Worm (Caenorhabditis elegans) whole organism, L4/young adult: ENCODE results near the gene Y17G7B.20.

ENCODE experiments used
- W03F9.2 ChIP-seq: fragments of 150-350 bp; optimal IDR thresholded peaks from 2 replicates; lab custom pipeline; 2014; ENCODE audit warnings: missing biosample characterization, missing genetic modification characterization
- dao-5 ChIP-seq: sonication (generic microtip); optimal IDR thresholded peaks from 2 replicates; lab custom pipeline; 2016; ENCODE audit warnings: missing genotype, missing genetic modification characterization, moderate library complexity, missing compliant biosample characterization
- him-1 ChIP-seq: sonication (generic microtip); optimal IDR thresholded peaks from 2 replicates; lab custom pipeline; 2016; ENCODE audit warnings: missing genotype, missing genetic modification reagents, missing genetic modification characterization, missing compliant biosample characterization

- TF ChIP-seq dao-5 (tag; lab: Kevin White, UChicago) (no peak), him-1 (tag; lab: Kevin White, UChicago) (no peak), W03F9.2 (tag; lab: Kevin White, UChicago) (no peak)
These were observed 20.7 kb downstream of the Y17G7B.20 start for ce11 chrII:11958793-11959574.
